Worm (Caenorhabditis elegans): ENCODE measurements around the gene R11G1.7.

DNA sequence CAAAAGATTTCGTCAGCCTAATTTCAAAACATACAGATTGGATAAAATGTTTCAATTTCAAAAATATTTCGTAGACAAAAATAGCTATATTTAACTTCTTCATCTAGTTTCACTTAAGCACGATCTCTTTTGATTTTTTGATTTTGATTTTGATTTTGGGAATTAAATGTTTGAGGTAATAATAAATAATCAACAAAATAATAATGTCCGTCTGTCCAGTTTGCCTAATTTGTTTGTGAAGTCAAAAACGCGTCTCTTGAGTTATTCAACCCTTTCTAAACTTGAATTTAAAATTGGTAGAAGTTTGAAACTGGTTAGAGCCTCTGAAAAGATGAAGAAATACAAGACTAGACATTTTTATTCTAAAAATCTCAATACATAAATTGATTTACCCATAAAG, 33.7 kb downstream of the R11G1.7 start:
- no peak for TF ChIP-seq ceh-34 (tag; optimal IDR thresholded peaks at IDR 0.05)
- TF ChIP-seq ztf-16 (tag; optimal IDR thresholded peaks at IDR 0.05): no peak
- TF ChIP-seq unc-55 (GFP tag; optimal IDR thresholded peaks at IDR 0.05): no peak
- no peak for TF ChIP-seq ama-1 (optimal IDR thresholded peaks at IDR 0.05)
- no peak for TF ChIP-seq elt-2 (tag; optimal IDR thresholded peaks at IDR 0.05)
